Worm (Caenorhabditis elegans) whole organism, L3 larva: Measurements from ENCODE around the gene B0410.1.
A peak's percentile ranks its signal among the peaks of the same experiment; 100 is the strongest.

Source experiments
- R02D3.7 ChIP-seq: fragments of 150-350 bp; optimal IDR thresholded peaks from 2 replicates; lab custom pipeline; 2014; ENCODE audit warnings: missing biosample characterization, missing genetic modification characterization
- ZK546.5 ChIP-seq: sonication (generic microtip); optimal IDR thresholded peaks from 2 replicates; lab custom pipeline; 2017; ENCODE audit warnings: missing biosample characterization, missing genetic modification characterization
- ceh-82 ChIP-seq: fragments of 150-350 bp; optimal IDR thresholded peaks from 2 replicates; lab custom pipeline; 2014; ENCODE audit warnings: missing biosample characterization, missing genetic modification characterization
- ceh-9 ChIP-seq: sonication (generic microtip); optimal IDR thresholded peaks from 2 replicates; lab custom pipeline; 2018; ENCODE audit warnings: missing biosample characterization, missing genetic modification characterization
- daf-12 ChIP-seq: fragments of 150-350 bp; optimal IDR thresholded peaks from 2 replicates; lab custom pipeline; 2014; ENCODE audit warnings: missing biosample characterization, missing genetic modification reagents, missing genetic modification characterization
- egl-5 ChIP-seq: fragments of 150-350 bp; optimal IDR thresholded peaks from 2 replicates; lab custom pipeline; 2017; ENCODE audit warnings: missing biosample characterization, missing genetic modification reagents, missing genetic modification characterization, inconsistent platforms
- elt-1 ChIP-seq: fragments of 150-350 bp; optimal IDR thresholded peaks from 2 replicates; lab custom pipeline; 2014; ENCODE audit warnings: missing biosample characterization, missing genetic modification characterization
- elt-2 ChIP-seq: sonication (generic microtip); optimal IDR thresholded peaks from 2 replicates; lab custom pipeline; 2016; ENCODE audit warnings: missing genetic modification reagents, mild to moderate bottlenecking, missing genetic modification characterization, missing compliant biosample characterization
- elt-3 ChIP-seq, 3 experiments: fragments of 150-350 bp in 1 of 3; sonication (generic microtip) in 2 of 3; optimal IDR thresholded peaks; 2 replicates in 2 of 3; 4 replicates in 1 of 3; lab custom pipeline; 2014 to 2017; ENCODE audit warnings: missing biosample characterization in 3 of 3, missing genetic modification characterization in 3 of 3
- fkh-10 ChIP-seq: sonication (generic microtip); optimal IDR thresholded peaks from 2 replicates; lab custom pipeline; 2017; ENCODE audit warnings: missing biosample characterization, missing genetic modification reagents, missing genetic modification characterization
- fkh-2 ChIP-seq: fragments of 150-350 bp; optimal IDR thresholded peaks from 2 replicates; lab custom pipeline; 2014; ENCODE audit warnings: missing biosample characterization, missing genetic modification reagents, missing genetic modification characterization
- fos-1 ChIP-seq: fragments of 150-350 bp; optimal IDR thresholded peaks from 2 replicates; lab custom pipeline; 2014; ENCODE audit warnings: missing biosample characterization, missing genetic modification characterization
- hmg-11 ChIP-seq: sonication (generic microtip); optimal IDR thresholded peaks from 2 replicates; lab custom pipeline; 2016; ENCODE audit warnings: missing genetic modification characterization, missing compliant biosample characterization
- jun-1 ChIP-seq: fragments of 150-350 bp; optimal IDR thresholded peaks from 2 replicates; lab custom pipeline; 2014; ENCODE audit warnings: missing biosample characterization, missing genetic modification reagents, missing genetic modification characterization
- lin-15B ChIP-seq: fragments of 150-350 bp; optimal IDR thresholded peaks from 2 replicates; lab custom pipeline; 2014; ENCODE audit warnings: missing biosample characterization, missing genetic modification characterization
- lin-39 ChIP-seq: fragments of 150-350 bp; optimal IDR thresholded peaks from 2 replicates; lab custom pipeline; 2018; ENCODE audit warnings: missing biosample characterization, missing genetic modification reagents, missing genetic modification characterization
- nhr-11 ChIP-seq: fragments of 150-350 bp; optimal IDR thresholded peaks from 2 replicates; lab custom pipeline; 2014; ENCODE audit warnings: missing biosample characterization, missing genetic modification characterization
- nhr-12 ChIP-seq: fragments of 150-350 bp; optimal IDR thresholded peaks from 2 replicates; lab custom pipeline; 2014; ENCODE audit warnings: missing biosample characterization, missing genetic modification characterization
- nhr-23 ChIP-seq: fragments of 150-350 bp; optimal IDR thresholded peaks from 2 replicates; lab custom pipeline; 2014; ENCODE audit warnings: missing biosample characterization, missing genetic modification reagents, missing genetic modification characterization
- nhr-237 ChIP-seq: fragments of 150-350 bp; optimal IDR thresholded peaks from 2 replicates; lab custom pipeline; 2014; ENCODE audit warnings: missing biosample characterization, missing genetic modification characterization
- nhr-25 ChIP-seq: sonication (generic microtip); optimal IDR thresholded peaks from 2 replicates; lab custom pipeline; 2017; ENCODE audit warnings: missing biosample characterization, missing genetic modification characterization
- nhr-28 ChIP-seq: fragments of 150-350 bp; optimal IDR thresholded peaks from 2 replicates; lab custom pipeline; 2014; ENCODE audit warnings: missing biosample characterization, missing genetic modification characterization
- nhr-43 ChIP-seq: sonication (generic microtip); optimal IDR thresholded peaks from 2 replicates; lab custom pipeline; 2016; ENCODE audit warnings: mild to moderate bottlenecking, missing genetic modification characterization, missing compliant biosample characterization; ENCODE audit not compliant: poor library complexity, severe bottlenecking
- pha-4 ChIP-seq: fragments of 150-350 bp; optimal IDR thresholded peaks from 2 replicates; lab custom pipeline; 2014; ENCODE audit warnings: missing biosample characterization, missing genetic modification reagents, missing genetic modification characterization
- pqm-1 ChIP-seq: fragments of 150-350 bp; optimal IDR thresholded peaks from 2 replicates; lab custom pipeline; 2017; ENCODE audit warnings: missing biosample characterization, missing genetic modification characterization, inconsistent platforms
- skn-1 ChIP-seq: fragments of 150-350 bp; optimal IDR thresholded peaks from 2 replicates; lab custom pipeline; 2014; ENCODE audit warnings: missing biosample characterization, missing genetic modification characterization
- snpc-4 ChIP-seq: fragments of 150-350 bp; optimal IDR thresholded peaks from 2 replicates; lab custom pipeline; 2014; ENCODE audit warnings: missing biosample characterization, missing genetic modification characterization
- tbx-2 ChIP-seq: sonication (generic microtip); optimal IDR thresholded peaks from 2 replicates; lab custom pipeline; 2016; ENCODE audit warnings: mild to moderate bottlenecking, missing genetic modification characterization, missing compliant biosample characterization
- unc-62 ChIP-seq: fragments of 150-350 bp; sonication (generic microtip); optimal IDR thresholded peaks from 4 replicates; lab custom pipeline; 2014; ENCODE audit warnings: missing biosample characterization, missing genetic modification reagents, missing genetic modification characterization
- zag-1 ChIP-seq: fragments of 150-350 bp; optimal IDR thresholded peaks from 2 replicates; lab custom pipeline; 2014; ENCODE audit warnings: missing biosample characterization, missing genetic modification characterization
- ztf-11 ChIP-seq: fragments of 150-350 bp; optimal IDR thresholded peaks from 2 replicates; lab custom pipeline; 2014; ENCODE audit warnings: missing biosample characterization, missing genetic modification characterization

Gene B0410.1

DNA sequence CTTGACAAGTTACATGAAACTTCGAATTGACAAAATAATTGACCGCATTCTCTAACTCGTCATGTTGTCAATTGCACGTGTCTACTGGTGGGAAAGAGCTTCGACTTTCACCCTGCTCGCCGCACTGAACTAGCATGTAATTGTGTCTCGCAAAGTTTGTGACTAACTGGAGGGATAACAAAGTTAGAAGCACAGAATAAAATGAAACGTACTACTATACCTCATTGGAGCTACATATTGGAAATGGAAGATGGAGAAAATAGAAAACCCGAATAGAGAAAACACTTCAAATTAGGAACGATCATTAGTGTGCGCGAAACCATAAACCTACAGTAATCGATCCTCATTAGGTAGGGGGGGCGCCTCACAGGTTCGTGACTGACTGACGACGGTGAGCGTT is 33.2 kb downstream of the B0410.1 start:
- no peak for TF ChIP-seq fos-1 (tag; lab: Kevin White, UChicago)
- TF ChIP-seq lin-15B (tag; lab: Kevin White, UChicago), result no peak

DNA sequence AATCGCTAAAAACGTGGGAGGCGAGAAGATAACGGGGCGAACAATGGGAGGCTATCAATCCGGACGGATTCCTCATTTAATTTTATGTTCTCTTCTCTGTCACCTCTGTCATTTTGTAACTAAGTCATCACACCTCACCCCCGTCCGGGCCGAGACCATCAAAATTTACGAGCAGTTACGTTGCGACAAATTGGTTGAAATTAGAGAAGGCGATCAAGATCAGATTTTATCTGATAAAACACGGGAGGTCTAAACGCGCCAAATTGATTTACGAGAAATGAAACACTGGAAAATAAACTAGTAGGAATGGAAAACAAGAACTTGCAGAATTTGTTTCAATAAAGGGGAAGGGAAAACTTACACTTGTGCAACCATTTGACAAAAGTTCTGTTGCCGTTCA is 33.7 kb downstream of the B0410.1 start:
- TF ChIP-seq egl-5 (tag; lab: Kevin White, UChicago) (peak; percentile 56), nhr-23 (no peak)

DNA sequence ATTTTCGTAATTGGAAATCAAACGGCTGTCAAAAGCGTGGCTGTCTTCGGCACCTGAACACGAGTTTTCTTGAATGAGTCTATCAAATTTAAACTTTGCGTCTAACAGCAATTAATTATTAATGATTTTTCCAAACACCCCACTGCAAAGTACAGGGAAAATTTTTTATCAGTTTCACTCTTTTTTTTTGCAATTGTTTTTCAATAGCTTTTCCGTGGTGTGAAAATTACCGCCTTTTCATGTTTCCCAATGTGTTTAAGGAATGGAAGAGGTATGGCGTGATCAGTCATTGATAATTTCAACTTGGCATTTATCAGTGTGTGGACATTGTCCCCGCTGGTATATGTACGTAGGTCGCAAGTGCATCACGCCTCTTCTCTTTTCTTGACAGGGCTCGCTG is 37.5 kb downstream of the B0410.1 start:
- TF ChIP-seq elt-2 (tag; lab: Kevin White, UChicago) (peak; percentile 89), pqm-1 (tag; lab: Kevin White, UChicago) (peak; percentile 75), fos-1 (tag; lab: Kevin White, UChicago) (no peak), pha-4 (peak; percentile 24)

DNA sequence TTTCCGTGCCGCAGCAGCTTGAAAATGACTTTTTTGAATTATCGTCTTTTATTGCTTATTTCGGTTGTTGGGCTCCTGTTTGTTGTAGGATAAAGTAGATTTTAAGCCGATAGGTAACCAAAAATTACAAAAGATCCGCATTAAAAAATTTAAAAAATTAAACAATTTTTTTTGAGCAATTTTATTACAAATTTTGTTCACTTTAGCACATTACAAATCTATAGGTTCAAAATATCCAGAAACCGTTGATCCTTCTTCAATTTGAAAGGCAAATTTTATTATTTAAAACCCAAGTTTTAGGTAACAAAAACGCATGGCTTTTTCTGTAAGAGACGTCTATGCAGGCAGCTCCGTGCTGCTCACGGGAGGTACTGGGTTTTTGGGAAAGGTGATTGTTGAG is 38.7 kb downstream of the B0410.1 start, which contains the start of gene fard-1:
fard-1 (plus strand) TSS at position 301 of the 400 bp plus-strand sequence.
- no peak for TF ChIP-seq daf-12 (tag; lab: Kevin White, UChicago)
- no peak for TF ChIP-seq elt-3 (tag; optimal IDR thresholded peaks at IDR 0.05; lab: Kevin White, UChicago)
- TF ChIP-seq ztf-11 (tag; lab: Kevin White, UChicago), result no peak
- TF ChIP-seq nhr-25 (tag; lab: Kevin White, UChicago), result no peak
- TF ChIP-seq ZK546.5, result no peak
- TF ChIP-seq nhr-237, result no peak
- TF ChIP-seq ceh-9 (tag; lab: Kevin White, UChicago), result no peak
- TF ChIP-seq fkh-2 (tag; lab: Kevin White, UChicago), result no peak
- TF ChIP-seq jun-1 (tag; lab: Kevin White, UChicago), result no peak
- TF ChIP-seq zag-1 (tag; lab: Kevin White, UChicago), result no peak
- no peak for TF ChIP-seq R02D3.7
- no peak for TF ChIP-seq nhr-43 (tag; lab: Kevin White, UChicago)
- TF ChIP-seq nhr-28 (tag; lab: Kevin White, UChicago), result no peak

DNA sequence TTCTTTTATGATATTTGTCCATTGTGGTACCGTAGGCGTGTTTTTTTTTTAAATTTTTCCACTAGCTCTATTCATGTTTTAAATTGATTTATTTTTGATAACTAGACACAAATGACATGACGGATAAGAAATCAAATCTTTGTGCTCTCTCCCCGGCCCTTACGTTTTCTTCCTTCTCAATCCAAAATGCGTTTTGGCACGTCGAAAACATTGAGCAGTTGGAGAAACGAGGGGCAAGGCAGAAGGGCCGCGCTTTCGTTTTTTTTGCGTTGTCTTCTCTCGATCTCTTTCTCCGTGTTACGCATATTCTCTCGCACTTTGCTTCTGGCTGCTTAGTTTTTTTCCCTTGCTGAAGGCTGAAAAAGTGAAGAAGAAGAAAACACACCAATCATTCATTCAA is 44.7 kb downstream of the B0410.1 start:
- no peak for TF ChIP-seq nhr-12 (tag; lab: Kevin White, UChicago)
- peak; percentile 37 for TF ChIP-seq lin-39 (tag; lab: Kevin White, UChicago)
- peak; percentile 61 for TF ChIP-seq hmg-11 (tag; lab: Kevin White, UChicago)
- TF ChIP-seq fkh-10 (GFP tag; lab: Kevin White, UChicago), result peak; percentile 53

DNA sequence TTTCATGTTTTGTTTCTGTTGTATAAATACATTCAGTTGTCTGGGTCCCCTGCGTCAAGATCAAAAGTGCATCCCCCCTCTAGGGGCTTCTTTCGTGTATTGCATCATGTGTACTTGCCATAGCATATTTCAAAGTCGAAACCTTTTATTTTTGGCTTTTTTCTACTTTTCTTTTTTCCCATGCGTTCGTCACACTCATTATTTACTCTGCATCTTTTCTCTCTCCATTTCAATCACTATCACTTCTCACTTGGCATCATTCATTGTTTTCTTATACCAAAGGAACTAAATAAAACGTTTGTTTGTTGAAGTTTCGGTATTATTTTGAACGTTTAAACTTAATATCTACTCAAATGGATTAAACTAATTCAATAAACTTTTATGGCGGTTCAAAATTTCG is 45.2 kb downstream of the B0410.1 start:
- TF ChIP-seq elt-2 (tag; lab: Kevin White, UChicago) (peak; percentile 19), unc-62 (no peak), hmg-11 (tag; lab: Kevin White, UChicago) (peak; percentile 43), snpc-4 (tag; lab: Kevin White, UChicago) (peak; percentile 7), jun-1 (tag; lab: Kevin White, UChicago) (no peak), pha-4 (peak; percentile 86)

DNA sequence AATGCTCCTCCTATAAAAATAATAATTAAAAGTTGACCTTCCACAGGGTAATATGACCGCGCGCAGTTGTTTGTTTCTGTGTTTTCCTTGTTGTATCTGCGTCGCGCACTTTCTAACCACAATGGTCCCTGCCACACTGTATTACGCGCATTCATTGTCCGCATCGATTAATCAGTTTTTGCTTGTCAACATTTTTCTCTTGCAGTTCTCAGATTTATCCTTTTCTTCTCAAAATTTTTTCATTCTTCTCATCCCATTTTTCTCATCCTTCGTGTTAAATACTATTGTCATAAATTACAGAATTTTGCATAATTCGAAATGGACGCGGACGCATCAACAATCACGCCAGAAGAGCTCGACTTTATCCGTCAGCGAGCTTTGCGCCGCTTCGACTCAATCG is 46.2 kb downstream of the B0410.1 start, which contains the start of gene pfk-1.1:
pfk-1.1 (plus strand) TSS at position 301 of the 400 bp plus-strand sequence.
- no peak for TF ChIP-seq nhr-12 (tag; lab: Kevin White, UChicago)
- no peak for TF ChIP-seq egl-5 (tag; lab: Kevin White, UChicago)
- TF ChIP-seq ceh-82 (tag; lab: Kevin White, UChicago), result no peak

DNA sequence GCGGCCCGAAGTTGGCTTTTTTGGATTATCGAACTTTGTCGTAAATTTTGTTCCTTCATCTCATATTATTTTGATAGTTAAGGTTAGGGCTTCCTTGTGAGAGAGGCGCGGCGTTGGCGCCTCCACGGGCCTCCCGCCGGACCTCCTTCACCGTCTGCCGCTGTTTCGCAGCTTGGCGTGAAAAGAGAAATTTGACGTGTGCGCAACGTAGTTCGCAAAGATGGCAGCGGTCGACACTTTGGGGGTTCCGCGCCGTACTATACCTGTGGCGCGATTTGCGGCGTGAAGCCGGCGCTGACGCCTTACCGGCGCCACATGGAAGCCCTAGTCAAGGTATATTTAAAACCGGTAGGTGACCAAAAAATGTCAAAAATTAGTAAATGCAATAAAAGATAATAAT is 48.0 kb downstream of the B0410.1 start:
- TF ChIP-seq elt-1 (no peak), nhr-25 (tag; lab: Kevin White, UChicago) (no peak), fkh-10 (GFP tag; lab: Kevin White, UChicago) (no peak), tbx-2 (no peak), unc-62 (no peak), ztf-11 (tag; lab: Kevin White, UChicago) (no peak), nhr-11 (no peak), elt-3 (tag; optimal IDR thresholded peaks at IDR 0.05; lab: Kevin White, UChicago) (no peak), pqm-1 (tag; lab: Kevin White, UChicago) (no peak), jun-1 (tag; lab: Kevin White, UChicago) (no peak), fkh-2 (tag; lab: Kevin White, UChicago) (no peak), skn-1 (tag; lab: Kevin White, UChicago) (no peak), lin-39 (tag; lab: Kevin White, UChicago) (no peak)
